Fruit fly (Drosophila melanogaster): Measurements from ENCODE around the gene CG45101.
A peak's percentile ranks its signal among the peaks of the same experiment; 100 is the strongest.

The CG45101 gene

DNA sequence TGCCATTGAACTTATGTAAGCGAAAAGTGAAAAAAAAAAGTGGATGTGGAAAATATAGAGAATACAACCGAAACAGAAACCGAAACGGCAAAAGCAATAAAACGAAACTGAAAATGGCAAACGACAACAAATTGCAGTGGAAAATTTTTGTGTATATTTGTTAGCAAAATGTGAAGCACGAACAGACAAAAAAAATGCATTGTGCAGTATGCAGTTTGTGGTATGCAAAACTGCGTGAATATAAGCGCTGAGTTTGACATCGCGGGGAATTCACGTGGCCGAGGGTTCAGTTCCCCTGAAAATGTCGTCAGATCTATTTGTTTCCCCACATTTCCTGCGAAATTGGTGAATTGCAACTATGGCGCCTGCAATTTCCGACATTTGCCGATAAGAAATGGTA, 21.1 kb upstream of the CG45101 start:
- TF ChIP-seq CG31627 (GFP tag; optimal IDR thresholded peaks at IDR 0.05) = no peak
- TF ChIP-seq Gug (GFP tag; IDR thresholded peaks at IDR 0.05) = no peak
- no peak for TF ChIP-seq Hr38 (GFP tag; optimal IDR thresholded peaks at IDR 0.05)
- TF ChIP-seq CG3919 (GFP tag; optimal IDR thresholded peaks at IDR 0.05) = no peak
- TF ChIP-seq cyc (GFP tag; optimal IDR thresholded peaks at IDR 0.05) = no peak
- TF ChIP-seq lz (GFP tag; optimal IDR thresholded peaks at IDR 0.05) = no peak
- TF ChIP-seq CG3032 (tag; optimal IDR thresholded peaks at IDR 0.05) = no peak
- no peak for TF ChIP-seq vri (GFP tag; optimal IDR thresholded peaks at IDR 0.05)
- no peak for TF ChIP-seq pdm3 (GFP tag; optimal IDR thresholded peaks at IDR 0.05)
- TF ChIP-seq CG10669 (GFP tag; optimal IDR thresholded peaks at IDR 0.05) = no peak
- TF ChIP-seq CG4318 (GFP tag; optimal IDR thresholded peaks at IDR 0.05) = no peak
- no peak for TF ChIP-seq Sox15 (GFP tag; optimal IDR thresholded peaks at IDR 0.05)
- no peak for TF ChIP-seq CG15336 (GFP tag; IDR thresholded peaks at IDR 0.05)
- no peak for TF ChIP-seq Ets96B (tag; optimal IDR thresholded peaks at IDR 0.05)
- TF ChIP-seq Sox102F (GFP tag; optimal IDR thresholded peaks at IDR 0.05) = no peak
- no peak for TF ChIP-seq CG7368 (GFP tag; optimal IDR thresholded peaks at IDR 0.05)

- TF ChIP-seq CG8119 (GFP tag; IDR thresholded peaks at IDR 0.05) (0 out of 3 replicates have a peak, but pooled peaks have one; percentile 12), Lpt (GFP tag; optimal IDR thresholded peaks at IDR 0.05) (no peak)
These were observed 19.8 kb upstream of the CG45101 start for dm6 chr3L:11045009-11045408.

DNA sequence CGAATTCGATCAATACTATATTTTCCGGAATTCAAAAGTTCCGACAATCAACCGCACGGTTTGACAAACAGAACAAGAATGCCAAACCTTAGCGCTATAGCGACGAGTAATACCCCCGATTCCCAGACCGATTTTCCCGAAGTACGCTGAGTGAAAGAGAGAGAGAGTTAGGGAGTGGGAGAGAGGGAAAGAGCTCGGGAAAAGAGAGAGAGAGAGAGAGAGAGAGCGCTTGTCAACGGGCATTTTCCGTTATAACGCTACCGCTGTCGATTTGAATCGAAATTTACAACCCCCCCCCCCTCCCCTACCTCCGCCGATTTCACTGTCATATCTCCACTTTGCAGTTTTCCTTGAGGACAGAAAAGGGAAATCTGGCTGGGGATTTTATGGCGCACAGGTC, 18.2 kb upstream of the CG45101 start:
- TF ChIP-seq acj6 (GFP tag; optimal IDR thresholded peaks at IDR 0.05) (no peak), vri (GFP tag; optimal IDR thresholded peaks at IDR 0.05) (no peak), CG10669 (GFP tag; optimal IDR thresholded peaks at IDR 0.05) (no peak), Hr39 (GFP tag; optimal IDR thresholded peaks at IDR 0.05) (no peak), CG1621 (tag; optimal IDR thresholded peaks at IDR 0.05) (no peak), Ets96B (tag; optimal IDR thresholded peaks at IDR 0.05) (no peak), CG16779 (tag; optimal IDR thresholded peaks at IDR 0.05) (no peak), Eip75B (GFP tag; optimal IDR thresholded peaks at IDR 0.05) (no peak), topi (GFP tag; optimal IDR thresholded peaks at IDR 0.05) (no peak), CG11294 (GFP tag; IDR thresholded peaks at IDR 0.05) (no peak), Ets21C (GFP tag; optimal IDR thresholded peaks at IDR 0.05) (no peak), net (GFP tag; optimal IDR thresholded peaks at IDR 0.05) (no peak), CG6163 (GFP tag; IDR thresholded peaks at IDR 0.05) (no peak)

dm6 chr3L:11047877-11048276, 16.9 kb upstream of the CG45101 start:
- TF ChIP-seq Sox15 (GFP tag; optimal IDR thresholded peaks at IDR 0.05) (peak; percentile 2), CG4318 (GFP tag; optimal IDR thresholded peaks at IDR 0.05) (no peak), pdm3 (GFP tag; optimal IDR thresholded peaks at IDR 0.05) (peak; percentile 69), fd59A (GFP tag; optimal IDR thresholded peaks at IDR 0.05) (no peak), cyc (GFP tag; optimal IDR thresholded peaks at IDR 0.05) (peak; percentile 80), CG6854 (GFP tag; optimal IDR thresholded peaks at IDR 0.05) (peak; percentile 53), Eip78C (GFP tag) (peak; percentile 81), Sox102F (GFP tag; optimal IDR thresholded peaks at IDR 0.05) (peak; percentile 45), achi (GFP tag; optimal IDR thresholded peaks at IDR 0.05) (peak; percentile 4), fkh (GFP tag; optimal IDR thresholded peaks at IDR 0.05) (peak; percentile 16), dac (GFP tag; optimal IDR thresholded peaks at IDR 0.05) (no peak), Eip93F (GFP tag; optimal IDR thresholded peaks at IDR 0.05) (no peak), CG6808 (GFP tag; optimal IDR thresholded peaks at IDR 0.05) (no peak), CG8319 (GFP tag; optimal IDR thresholded peaks at IDR 0.05) (peak; percentile 23), CG6276 (GFP tag; optimal IDR thresholded peaks at IDR 0.05) (no peak), Eip75B (GFP tag; optimal IDR thresholded peaks at IDR 0.05) (peak; percentile 64), Hr4 (GFP tag; optimal IDR thresholded peaks at IDR 0.05) (peak; percentile 31), Hr39 (GFP tag; optimal IDR thresholded peaks at IDR 0.05) (peak; percentile 76), CG11762 (GFP tag; optimal IDR thresholded peaks at IDR 0.05; ENCODE audit: insufficient read depth) (peak; percentile 20), CG7368 (GFP tag; optimal IDR thresholded peaks at IDR 0.05) (peak; percentile 31), CG11294 (GFP tag; IDR thresholded peaks at IDR 0.05) (no peak; the same call in 1 of the 2 replicates), esn (GFP tag; optimal IDR thresholded peaks at IDR 0.05) (peak; percentile 75), lz (GFP tag; optimal IDR thresholded peaks at IDR 0.05) (peak; percentile 75), CG11902 (GFP tag; optimal IDR thresholded peaks at IDR 0.05) (peak; percentile 49), Lpt (GFP tag; optimal IDR thresholded peaks at IDR 0.05) (no peak), CG10669 (GFP tag; optimal IDR thresholded peaks at IDR 0.05) (peak; percentile 37), CG31627 (GFP tag; optimal IDR thresholded peaks at IDR 0.05) (peak; percentile 81), CG34406 (GFP tag; optimal IDR thresholded peaks at IDR 0.05) (peak; percentile 55), Ets21C (GFP tag; optimal IDR thresholded peaks at IDR 0.05) (peak; percentile 32), spab (GFP tag; optimal IDR thresholded peaks at IDR 0.05) (no peak), Met (GFP tag; optimal IDR thresholded peaks at IDR 0.05) (peak; percentile 67), Hr38 (GFP tag; optimal IDR thresholded peaks at IDR 0.05) (no peak), CG3919 (GFP tag; optimal IDR thresholded peaks at IDR 0.05) (peak; percentile 71)

All from whole organism, prepupa.